Worm (Caenorhabditis elegans) whole organism, L4/young adult: ENCODE data around the gene clec-145.

Source experiments
- W03F9.2 ChIP-seq: fragments of 150-350 bp; optimal IDR thresholded peaks from 2 replicates; lab custom pipeline; 2014; ENCODE audit warnings: missing biosample characterization, missing genetic modification characterization
- dao-5 ChIP-seq: sonication (generic microtip); optimal IDR thresholded peaks from 2 replicates; lab custom pipeline; 2016; ENCODE audit warnings: missing genotype, missing genetic modification characterization, moderate library complexity, missing compliant biosample characterization
- him-1 ChIP-seq: sonication (generic microtip); optimal IDR thresholded peaks from 2 replicates; lab custom pipeline; 2016; ENCODE audit warnings: missing genotype, missing genetic modification reagents, missing genetic modification characterization, missing compliant biosample characterization

Gene clec-145

DNA sequence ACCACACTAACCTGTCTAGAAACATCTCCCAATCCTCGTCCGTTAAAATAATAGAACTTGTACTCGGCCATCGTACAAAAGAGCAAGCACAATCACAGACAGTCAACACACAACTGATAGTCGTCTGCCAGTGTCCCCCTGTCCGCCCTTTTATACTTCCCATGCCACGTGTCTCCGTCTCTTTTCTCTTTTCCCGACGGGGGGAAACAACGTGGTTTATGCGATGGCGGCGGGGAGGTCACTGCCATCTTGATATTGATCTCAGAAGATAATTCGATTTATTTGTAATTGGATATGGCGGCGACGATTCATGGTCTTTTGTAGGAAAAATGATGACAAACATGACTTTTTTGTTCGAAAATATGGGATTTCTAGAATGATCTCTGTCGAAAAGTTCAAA is 19.3 kb upstream of the clec-145 start, which contains the start of gene gst-20:
gst-20 (minus strand) TSS at position 170 of the 400 bp plus-strand sequence.
- TF ChIP-seq him-1 (tag; lab: Kevin White, UChicago) (no peak), dao-5 (no peak), W03F9.2 (tag; lab: Kevin White, UChicago) (no peak)

DNA sequence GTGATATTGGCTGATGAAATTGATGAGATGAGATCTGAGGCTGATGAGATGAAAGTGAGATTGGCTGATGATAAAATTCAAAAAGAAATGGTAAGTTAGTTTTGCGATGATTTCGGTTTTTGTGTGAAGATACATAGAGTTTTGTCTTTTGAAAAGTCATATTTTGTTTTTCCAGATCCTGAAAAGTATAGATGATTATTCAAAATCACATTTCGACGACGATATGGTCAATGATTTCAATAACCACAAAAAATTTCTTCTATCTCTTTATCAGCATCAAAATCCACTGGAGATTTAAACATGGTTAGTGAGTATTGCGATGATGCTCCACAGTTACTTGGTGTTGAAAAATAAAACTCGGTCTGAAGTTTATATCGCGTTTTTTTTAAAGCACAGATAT is 10.5 kb upstream of the clec-145 start, which contains the start of gene csp-1:
csp-1 (plus strand) TSS at position 301 of the 400 bp plus-strand sequence.
- TF ChIP-seq W03F9.2 (tag; lab: Kevin White, UChicago) (no peak), dao-5 (no peak), him-1 (tag; lab: Kevin White, UChicago) (no peak)

DNA sequence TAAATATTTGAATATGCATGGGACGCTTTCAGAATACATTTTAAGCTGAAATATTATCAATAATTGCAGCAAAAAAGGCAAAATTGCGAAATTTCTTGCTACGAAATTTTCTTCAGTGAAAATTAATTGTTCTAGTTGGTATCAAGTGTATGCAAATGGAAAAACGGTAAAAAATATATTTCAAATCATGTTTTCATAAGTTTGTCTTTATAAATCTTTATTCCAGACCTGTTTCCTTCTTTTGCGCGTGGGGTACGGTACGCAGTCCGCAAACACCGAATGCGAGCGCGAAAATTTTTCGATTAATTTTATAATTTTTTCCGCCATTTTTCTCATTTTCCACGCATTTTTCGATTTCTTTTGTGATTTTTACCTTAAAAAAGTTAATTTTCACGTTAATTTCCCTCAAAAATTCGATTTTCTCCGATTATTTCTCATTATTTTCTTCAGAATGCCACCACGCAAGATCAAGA is 6.2 kb upstream of the clec-145 start, which contains the start of the genes fbxc-23 and csc-1:
fbxc-23 (minus strand) TSS at position 51 of the 473 bp plus-strand sequence.
csc-1 (plus strand) TSS at position 451 of the 473 bp plus-strand sequence.
- TF ChIP-seq dao-5 (no peak), W03F9.2 (tag; lab: Kevin White, UChicago) (peak; percentile 52)

DNA sequence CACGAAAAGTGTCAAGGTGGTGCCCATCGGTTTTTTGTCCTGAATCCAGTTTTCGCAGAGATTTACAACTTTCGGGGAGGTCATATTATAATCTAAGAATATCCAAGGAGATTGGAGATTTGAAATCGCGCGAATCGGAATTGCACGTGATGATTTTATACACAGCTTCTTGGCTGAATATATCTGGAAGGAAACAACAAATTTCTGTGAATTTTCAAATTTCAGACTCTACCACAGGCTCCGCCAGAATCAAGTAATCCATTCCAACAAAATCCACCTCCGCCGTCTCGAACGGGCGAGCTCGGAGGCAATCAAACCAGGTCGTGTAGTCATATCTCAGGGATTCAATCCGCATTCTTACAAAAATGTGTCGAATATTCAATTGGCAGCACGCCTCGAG is 4.9 kb upstream of the clec-145 start:
- TF ChIP-seq W03F9.2 (tag; lab: Kevin White, UChicago): no peak
- no peak for TF ChIP-seq dao-5
- TF ChIP-seq him-1 (tag; lab: Kevin White, UChicago): no peak

DNA sequence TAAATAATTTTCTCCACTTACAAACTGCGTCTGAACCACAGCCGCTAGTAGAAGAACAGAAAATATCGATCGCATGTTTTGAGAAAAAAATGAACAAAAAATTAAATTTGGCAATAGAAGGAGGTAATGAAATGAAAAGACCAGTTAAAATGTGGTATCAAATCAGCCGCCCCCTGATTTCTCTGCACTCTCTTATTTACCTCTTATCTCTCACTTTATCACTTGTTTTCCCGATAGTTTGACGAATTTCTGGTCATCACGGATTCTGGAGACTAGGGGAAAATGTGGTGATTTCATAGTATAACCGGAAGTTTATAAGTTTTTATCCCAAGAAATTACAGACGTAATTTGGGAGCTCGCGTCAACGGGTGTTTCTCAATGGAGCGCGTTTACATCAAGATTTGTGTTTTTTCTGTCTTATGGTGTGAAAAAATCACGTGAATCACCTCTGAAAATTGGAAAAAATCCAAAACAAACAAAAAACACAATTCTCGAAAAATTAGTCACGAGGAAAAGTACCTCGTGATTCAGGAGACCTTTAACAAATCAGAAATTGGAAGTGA is 3.4 kb upstream of the clec-145 start, which contains the start of gene clec-146:
clec-146 (minus strand) TSS at position 116 of the 563 bp plus-strand sequence.
- TF ChIP-seq dao-5 (no peak), W03F9.2 (tag; lab: Kevin White, UChicago) (no peak), him-1 (tag; lab: Kevin White, UChicago) (no peak)

DNA sequence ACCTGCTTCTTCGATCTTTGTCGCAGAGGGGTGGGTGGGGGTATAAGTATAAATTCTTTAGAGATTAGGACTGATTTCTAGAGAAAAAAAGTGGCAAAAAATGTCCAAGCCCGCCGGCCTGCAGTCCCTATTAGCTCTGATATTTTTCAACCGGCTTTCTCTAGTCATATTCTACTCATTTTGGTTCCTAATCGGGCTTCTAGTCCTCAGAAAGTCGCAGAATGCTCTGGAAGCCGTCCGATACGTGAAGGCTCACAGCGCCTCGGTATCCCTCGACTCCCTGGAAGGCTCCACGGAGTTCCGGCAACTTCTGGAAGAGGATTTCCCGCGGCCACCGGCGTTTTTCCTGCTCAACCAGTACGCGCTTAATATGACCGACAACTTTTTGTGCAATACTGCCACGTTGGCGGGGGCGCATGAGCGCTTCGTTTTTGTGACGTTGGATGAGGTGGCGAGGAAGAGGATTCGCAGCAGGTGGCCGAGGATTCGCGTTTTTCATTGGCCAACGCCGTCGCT is 4.6 kb downstream of the clec-145 start, which contains the start of gene Y48E1B.8:
Y48E1B.8 (plus strand) TSS at position 51 of the 516 bp plus-strand sequence.
- no peak for TF ChIP-seq W03F9.2 (tag; lab: Kevin White, UChicago)

DNA sequence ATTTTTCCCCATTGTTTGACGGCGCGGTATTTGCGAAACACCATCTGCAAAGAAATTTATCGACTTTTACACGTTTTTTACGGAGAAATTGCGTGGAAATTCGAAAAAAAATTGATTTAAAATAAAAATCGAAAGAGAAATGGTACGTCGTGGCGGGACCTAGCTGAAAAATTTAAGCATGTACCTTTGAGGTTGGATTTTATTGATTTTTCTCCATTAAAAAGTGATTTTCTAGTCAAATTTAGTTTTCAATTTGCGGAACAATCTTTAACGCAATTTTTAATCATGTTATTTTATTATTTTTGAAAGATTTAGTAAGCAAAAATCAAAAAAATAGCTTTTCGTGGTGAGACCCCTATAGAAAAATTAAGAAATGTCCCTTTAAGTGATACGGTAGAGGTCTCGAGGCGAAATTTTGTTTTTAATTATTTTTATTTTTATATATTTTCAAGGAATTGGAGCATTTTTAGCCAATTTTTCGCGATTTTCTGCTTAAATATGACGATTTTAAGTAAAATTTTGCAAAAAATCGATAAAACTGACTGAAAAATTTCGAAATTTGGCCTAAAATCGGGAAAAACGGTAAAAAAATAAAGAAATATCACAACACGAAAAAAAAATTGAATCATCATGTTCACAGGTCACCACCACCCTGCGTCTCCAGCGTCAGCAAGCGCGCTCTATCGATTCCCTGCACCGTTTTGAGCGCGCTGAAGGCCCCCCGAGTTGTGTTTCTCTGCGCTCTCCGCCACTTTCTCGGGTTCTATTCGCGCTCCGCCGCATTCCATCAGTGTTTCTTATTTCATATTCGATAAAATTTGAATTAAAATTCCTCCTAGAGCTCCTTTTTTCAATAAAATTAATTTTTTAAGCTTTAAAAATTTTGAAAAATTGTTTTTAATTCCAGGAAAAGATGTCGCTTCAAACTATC is 15.1 kb downstream of the clec-145 start, which contains the start of the genes mrpl-37 and lin-38:
mrpl-37 (minus strand) TSS at position 51 of the 931 bp plus-strand sequence.
lin-38 (plus strand) TSS at position 908 of the 931 bp plus-strand sequence.
- no peak for TF ChIP-seq dao-5
- no peak for TF ChIP-seq him-1 (tag; lab: Kevin White, UChicago)
- TF ChIP-seq W03F9.2 (tag; lab: Kevin White, UChicago): no peak

DNA sequence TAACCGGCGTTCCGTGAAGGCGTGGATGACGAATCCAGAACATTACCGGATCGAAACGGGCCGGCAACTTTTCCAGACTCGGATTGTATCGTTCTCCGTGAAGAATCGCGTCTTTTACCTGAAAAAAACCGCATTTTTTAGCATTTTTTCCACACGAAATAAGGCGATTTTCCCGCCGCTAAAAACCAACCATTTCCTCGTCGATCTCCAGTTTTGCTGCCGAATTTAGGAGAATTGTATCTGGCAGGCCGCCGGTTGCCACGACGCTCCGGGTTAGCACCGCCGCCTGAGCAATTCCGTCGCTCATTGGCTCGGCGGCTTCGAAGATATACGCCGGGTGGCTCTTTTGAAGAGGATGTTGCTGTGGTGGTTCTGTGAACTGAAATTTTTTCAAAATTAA is 16.0 kb downstream of the clec-145 start:
- TF ChIP-seq dao-5: no peak
- TF ChIP-seq W03F9.2 (tag; lab: Kevin White, UChicago): no peak

DNA sequence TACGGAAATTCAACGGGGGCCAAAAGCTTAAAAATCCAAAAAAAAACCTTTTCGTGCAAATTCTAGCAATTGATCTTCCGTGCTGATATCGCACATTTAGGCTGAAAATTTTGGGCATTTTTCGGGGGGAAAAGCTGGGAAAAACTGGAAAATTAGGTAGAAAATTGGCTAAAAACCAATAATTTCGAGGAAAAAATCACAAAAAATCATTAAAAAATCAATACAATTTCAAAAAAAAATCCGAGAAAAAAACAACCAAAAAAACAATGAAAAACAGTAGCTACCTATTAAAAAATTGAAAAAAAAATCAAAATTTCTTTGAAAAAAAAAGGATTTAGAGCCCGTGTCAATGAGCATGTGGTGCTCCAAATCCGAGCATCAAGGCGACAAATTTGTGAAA is 22.5 kb downstream of the clec-145 start, which contains the start of gene Y48E1B.3:
Y48E1B.3 (minus strand) TSS at position 101 of the 400 bp plus-strand sequence.
- no peak for TF ChIP-seq W03F9.2 (tag; lab: Kevin White, UChicago)
- TF ChIP-seq him-1 (tag; lab: Kevin White, UChicago): no peak

DNA sequence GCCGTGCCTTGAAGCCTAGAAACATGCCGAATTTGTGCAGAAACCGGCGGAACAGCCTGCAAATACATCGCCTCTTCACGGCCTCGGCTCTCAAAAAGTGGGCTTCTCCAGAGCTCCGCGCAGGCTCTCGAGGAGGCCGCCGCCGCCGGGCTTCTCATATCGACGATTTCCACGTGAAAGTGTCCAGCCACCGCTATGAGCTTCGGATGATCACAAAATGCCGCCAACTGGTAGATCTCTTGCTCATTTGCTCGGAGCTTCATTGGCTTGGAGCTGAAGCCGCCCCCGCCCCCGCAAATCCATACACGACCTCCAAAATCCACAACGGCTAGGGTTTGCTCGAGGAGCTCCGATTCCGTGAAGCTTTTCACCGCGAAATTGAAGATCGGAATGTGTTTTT is 29.8 kb downstream of the clec-145 start:
- TF ChIP-seq him-1 (tag; lab: Kevin White, UChicago): no peak
- no peak for TF ChIP-seq dao-5
- no peak for TF ChIP-seq W03F9.2 (tag; lab: Kevin White, UChicago)

DNA sequence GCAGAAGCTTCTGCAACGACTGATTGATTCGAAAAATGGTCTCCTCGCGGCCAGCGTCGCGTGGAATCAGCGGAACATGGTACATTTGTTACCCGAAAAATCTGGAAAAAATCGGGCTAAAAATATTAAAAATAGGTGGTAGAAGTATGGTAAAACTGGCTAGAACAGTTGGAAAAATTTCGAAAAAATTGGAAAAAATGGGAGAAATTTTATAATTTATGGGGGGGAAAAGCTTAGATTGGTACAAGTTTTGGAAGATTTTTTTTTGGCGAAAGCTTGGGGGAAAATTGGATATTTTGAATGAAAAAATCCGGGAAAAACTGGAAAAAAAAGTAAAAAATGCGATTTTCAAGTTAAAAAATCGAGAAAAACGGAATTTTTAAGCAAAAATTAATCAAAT is 42.8 kb downstream of the clec-145 start, which contains the start of gene ddl-2:
ddl-2 (minus strand) TSS at position 101 of the 400 bp plus-strand sequence.
- TF ChIP-seq W03F9.2 (tag; lab: Kevin White, UChicago) (no peak), him-1 (tag; lab: Kevin White, UChicago) (no peak), dao-5 (no peak)

DNA sequence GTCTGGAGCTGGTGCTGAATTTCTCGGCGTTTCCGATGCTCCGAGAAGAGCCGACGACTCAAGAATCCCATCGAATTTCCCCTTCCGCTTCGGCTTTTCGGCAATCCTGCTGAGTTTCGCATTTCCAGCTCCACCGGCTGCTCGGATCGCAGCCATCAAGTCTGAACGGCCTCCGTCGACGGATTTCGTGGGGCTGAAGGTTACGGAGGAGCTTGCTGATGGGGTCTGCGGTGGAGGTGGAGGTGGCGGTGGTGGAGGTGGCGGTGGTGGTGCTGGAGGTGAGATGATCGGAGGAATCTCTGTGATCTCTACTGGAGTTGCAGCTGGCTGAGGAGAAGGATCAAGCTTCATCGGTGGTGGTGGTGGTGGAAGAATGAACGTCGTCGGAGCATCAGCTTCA is 47.4 kb downstream of the clec-145 start:
- TF ChIP-seq W03F9.2 (tag; lab: Kevin White, UChicago): no peak
- TF ChIP-seq him-1 (tag; lab: Kevin White, UChicago): no peak

DNA sequence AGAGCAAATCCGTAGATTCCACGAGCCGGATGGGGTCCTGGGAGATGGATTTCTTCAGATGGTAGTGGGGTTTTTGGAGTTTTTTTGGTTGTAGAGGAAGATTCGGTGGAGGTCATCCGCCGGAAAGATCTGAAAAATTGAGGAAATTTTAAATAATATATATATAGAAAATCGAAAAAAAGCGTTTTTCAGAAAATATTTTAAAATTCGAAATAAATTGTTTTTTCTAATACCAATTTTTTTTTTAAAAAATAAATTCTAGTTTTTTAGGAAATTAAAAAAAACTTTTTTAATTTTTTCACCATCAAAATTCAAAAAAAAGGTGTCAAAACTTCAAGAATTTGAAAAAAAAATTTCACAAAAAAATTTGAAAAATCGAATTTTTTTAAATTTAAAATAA is 49.4 kb downstream of the clec-145 start, which contains the start of the genes noa-1 and Y48E1B.17:
noa-1 (minus strand) TSS at position 101 of the 400 bp plus-strand sequence.
Y48E1B.17 (minus strand) TSS at position 129 of the 400 bp plus-strand sequence.
- no peak for TF ChIP-seq dao-5
- TF ChIP-seq W03F9.2 (tag; lab: Kevin White, UChicago): no peak
- no peak for TF ChIP-seq him-1 (tag; lab: Kevin White, UChicago)
